Worm (Caenorhabditis elegans) whole organism, L1 larva: ENCODE measurements around the gene pitp-1.

Source experiments
- Y116A8C.19 ChIP-seq: sonication (generic microtip); optimal IDR thresholded peaks from 2 replicates; lab custom pipeline; 2016; ENCODE audit warnings: missing compliant biosample characterization, missing genetic modification characterization, borderline replicate concordance
- aha-1 ChIP-seq: fragments of 150-350 bp; optimal IDR thresholded peaks from 2 replicates; lab custom pipeline; 2014; ENCODE audit warnings: missing biosample characterization, missing genetic modification characterization
- alr-1 ChIP-seq: fragments of 200-800 bp; sonication (Bioruptor generic); optimal IDR thresholded peaks from 2 replicates; lab custom pipeline; 2018; ENCODE audit warnings: borderline replicate concordance, mild to moderate bottlenecking, missing genetic modification characterization, missing compliant biosample characterization
- ama-1 ChIP-seq: fragments of 150-350 bp; optimal IDR thresholded peaks from 2 replicates; lab custom pipeline; 2014
- ceh-88 ChIP-seq: fragments of 200-800 bp; sonication (Bioruptor generic); IDR thresholded peaks from 2 replicates; pipeline ENCODE4 v1.3.6; 2022; ENCODE audit warnings: missing genetic modification characterization, missing compliant biosample characterization
- ceh-90 ChIP-seq: sonication (generic microtip); optimal IDR thresholded peaks from 2 replicates; lab custom pipeline; 2016; ENCODE audit warnings: missing genetic modification characterization, missing compliant biosample characterization
- dpl-1 ChIP-seq, 3 experiments: fragments of 150-350 bp in 2 of 3; sonication (generic microtip) in 1 of 3; optimal IDR thresholded peaks; 2 replicates each; lab custom pipeline; 2014 to 2017; ENCODE audit warnings: missing biosample characterization in 3 of 3, missing genetic modification characterization in 3 of 3, missing genetic modification reagents in 3 of 3
- dsc-1 ChIP-seq: sonication (generic microtip); optimal IDR thresholded peaks from 2 replicates; lab custom pipeline; 2016; ENCODE audit warnings: mild to moderate bottlenecking, missing genetic modification characterization, missing compliant biosample characterization
- efl-1 ChIP-seq, 4 experiments: fragments of 150-350 bp; optimal IDR thresholded peaks in 3 of 4; peaks in 1 of 4; 1 replicate in 1 of 4; 2 replicates in 3 of 4; lab custom pipeline; 2014; ENCODE audit warnings: missing biosample characterization in 2 of 4, missing genetic modification characterization in 2 of 4, missing genetic modification reagents in 2 of 4
- efl-3 ChIP-seq: fragments of 200-800 bp; sonication (Bioruptor generic); optimal IDR thresholded peaks from 2 replicates; lab custom pipeline; 2018; ENCODE audit warnings: mild to moderate bottlenecking, missing genetic modification characterization, missing compliant biosample characterization
- elt-2 ChIP-seq: sonication (generic microtip); optimal IDR thresholded peaks from 2 replicates; lab custom pipeline; 2016; ENCODE audit warnings: missing genetic modification characterization, mild to moderate bottlenecking, inconsistent platforms, missing compliant biosample characterization, missing genetic modification reagents
- elt-3 ChIP-seq, 6 experiments: fragments of 150-350 bp in 1 of 6; sonication (generic microtip); optimal IDR thresholded peaks; 2 replicates each; lab custom pipeline; 2017 to 2018; ENCODE audit warnings: missing biosample characterization in 6 of 6, missing genetic modification characterization in 6 of 6, inconsistent platforms in 1 of 6
- ets-5 ChIP-seq: fragments of 200-800 bp; sonication (Bioruptor generic); IDR thresholded peaks from 2 replicates; pipeline ENCODE4 v1.3.6; 2022; ENCODE audit warnings: missing genetic modification characterization, missing compliant biosample characterization
- hlh-17 ChIP-seq: fragments of 200-800 bp; sonication (Bioruptor generic); optimal IDR thresholded peaks from 2 replicates; lab custom pipeline; 2018; ENCODE audit warnings: missing genetic modification characterization, mild to moderate bottlenecking, missing compliant biosample characterization, moderate library complexity, borderline replicate concordance
- hlh-4 ChIP-seq: sonication (generic microtip); optimal IDR thresholded peaks from 2 replicates; lab custom pipeline; 2016; ENCODE audit warnings: mild to moderate bottlenecking, missing genetic modification characterization, missing compliant biosample characterization
- irx-1 ChIP-seq: sonication (generic microtip); optimal IDR thresholded peaks from 2 replicates; lab custom pipeline; 2016; ENCODE audit warnings: missing genetic modification characterization, missing compliant biosample characterization
- isw-1 ChIP-seq: fragments of 200-800 bp; sonication (Bioruptor generic); IDR thresholded peaks from 2 replicates; pipeline ENCODE4 v1.3.6; 2022; ENCODE audit warnings: missing genetic modification characterization, missing compliant biosample characterization
- jun-1 ChIP-seq: fragments of 150-350 bp; optimal IDR thresholded peaks from 2 replicates; lab custom pipeline; 2014; ENCODE audit warnings: missing biosample characterization, missing genetic modification reagents, missing genetic modification characterization
- lin-14 ChIP-seq: fragments of 200-800 bp; sonication (Bioruptor generic); optimal IDR thresholded peaks from 2 replicates; lab custom pipeline; 2018; ENCODE audit warnings: mild to moderate bottlenecking, missing genetic modification characterization, moderate library complexity, missing compliant biosample characterization
- lin-39 ChIP-seq: fragments of 150-350 bp; optimal IDR thresholded peaks from 2 replicates; lab custom pipeline; 2014; ENCODE audit warnings: missing biosample characterization, missing genetic modification reagents, missing genetic modification characterization
- mab-9 ChIP-seq: fragments of 200-800 bp; sonication (Bioruptor generic); IDR thresholded peaks from 2 replicates; pipeline ENCODE4 v1.3.6; 2022; ENCODE audit warnings: missing genetic modification reagents, missing genetic modification characterization, missing compliant biosample characterization
- mdl-1 ChIP-seq, 2 experiments: fragments of 150-350 bp; optimal IDR thresholded peaks; 2 replicates each; lab custom pipeline; 2014 to 2017; ENCODE audit warnings: missing biosample characterization in 2 of 2, missing genetic modification characterization in 2 of 2, inconsistent platforms in 1 of 2
- mef-2 ChIP-seq: fragments of 150-350 bp; optimal IDR thresholded peaks from 2 replicates; lab custom pipeline; 2014; ENCODE audit warnings: missing biosample characterization, missing genetic modification characterization
- mep-1 ChIP-seq: fragments of 150-350 bp; optimal IDR thresholded peaks from 2 replicates; lab custom pipeline; 2014; ENCODE audit warnings: missing biosample characterization, missing genetic modification characterization
- nhr-20 ChIP-seq: sonication (generic microtip); optimal IDR thresholded peaks from 2 replicates; lab custom pipeline; 2016; ENCODE audit warnings: mild to moderate bottlenecking, missing genetic modification characterization, missing compliant biosample characterization
- nhr-28 ChIP-seq: fragments of 150-350 bp; optimal IDR thresholded peaks from 2 replicates; lab custom pipeline; 2014; ENCODE audit warnings: missing biosample characterization, missing genetic modification characterization
- nhr-47 ChIP-seq: sonication (generic microtip); optimal IDR thresholded peaks from 2 replicates; lab custom pipeline; 2016; ENCODE audit warnings: mild to moderate bottlenecking, missing genetic modification characterization, moderate library complexity, missing compliant biosample characterization
- nhr-71 ChIP-seq: sonication (generic microtip); optimal IDR thresholded peaks from 2 replicates; lab custom pipeline; 2016; ENCODE audit warnings: mild to moderate bottlenecking, missing genetic modification characterization, moderate library complexity, missing compliant biosample characterization
- nhr-85 ChIP-seq: sonication (generic microtip); peaks from one replicate; lab custom pipeline; 2016; ENCODE audit warnings: missing genetic modification characterization, inconsistent platforms, missing compliant biosample characterization
- pax-3 ChIP-seq: fragments of 200-800 bp; sonication (Bioruptor generic); optimal IDR thresholded peaks from 2 replicates; lab custom pipeline; 2018; ENCODE audit warnings: mild to moderate bottlenecking, missing genetic modification characterization, moderate library complexity, missing compliant biosample characterization
- rnt-1 ChIP-seq: sonication (generic microtip); optimal IDR thresholded peaks from 2 replicates; lab custom pipeline; 2016; ENCODE audit warnings: mild to moderate bottlenecking, missing genetic modification characterization, moderate library complexity, missing compliant biosample characterization
- snu-23 ChIP-seq: sonication (generic microtip); optimal IDR thresholded peaks from 2 replicates; lab custom pipeline; 2016; ENCODE audit warnings: missing genetic modification characterization, missing compliant biosample characterization
- sptf-1 ChIP-seq: fragments of 150-350 bp; optimal IDR thresholded peaks from 2 replicates; lab custom pipeline; 2014; ENCODE audit warnings: missing biosample characterization, missing genetic modification characterization
- sup-37 ChIP-seq: fragments of 200-800 bp; sonication (Bioruptor generic); optimal IDR thresholded peaks from 2 replicates; lab custom pipeline; 2018; ENCODE audit warnings: mild to moderate bottlenecking, missing genetic modification characterization, missing compliant biosample characterization
- swsn-7 ChIP-seq: sonication (generic microtip); optimal IDR thresholded peaks from 2 replicates; lab custom pipeline; 2016; ENCODE audit warnings: missing genetic modification characterization, missing compliant biosample characterization
- unc-86 ChIP-seq: sonication (generic microtip); optimal IDR thresholded peaks from 2 replicates; lab custom pipeline; 2016; ENCODE audit warnings: missing genetic modification characterization, missing compliant biosample characterization
- unc-98 ChIP-seq: fragments of 200-800 bp; sonication (Bioruptor generic); IDR thresholded peaks from 2 replicates; pipeline ENCODE4 v1.3.6; 2022; ENCODE audit warnings: missing genetic modification characterization, missing compliant biosample characterization
- xbp-1 ChIP-seq: sonication (generic microtip); optimal IDR thresholded peaks from 2 replicates; lab custom pipeline; 2016; ENCODE audit warnings: missing genetic modification characterization, missing compliant biosample characterization

The pitp-1 gene

ce11 chrIII:3529744-3530208 is at the start of gene pitp-1:
pitp-1 (minus strand) TSS chrIII:3529794.
- peak; percentile 12 for TF ChIP-seq elt-2 (tag; lab: Kevin White, UChicago)
- TF ChIP-seq Y116A8C.19 (tag; lab: Kevin White, UChicago) = no peak
- TF ChIP-seq ceh-88 (GFP tag; lab: Robert Waterston, UW) = no peak
- peak; percentile 38 for TF ChIP-seq nhr-85 (tag; lab: Kevin White, UChicago)
- no peak for TF ChIP-seq efl-1 (optimal IDR thresholded peaks at IDR 0.05; lab: Kevin White, UChicago)
- peak in 1 of 2 experiments; percentile 65 for TF ChIP-seq efl-1 (GFP tag; optimal IDR thresholded peaks at IDR 0.05 in 1 of 2; lab: Kevin White, UChicago)
- TF ChIP-seq, all 84 proteins: peak for 3

ce11 chrIII:3573281-3573680 is 43.7 kb upstream of the pitp-1 start, which contains the start of gene nhr-6:
nhr-6 (plus strand) TSS chrIII:3573581.
- peak; percentile 42 for TF ChIP-seq pax-3 (tag; lab: Kevin White, UChicago)
- no peak for TF ChIP-seq elt-3 (tag; optimal IDR thresholded peaks at IDR 0.05; lab: Kevin White, UChicago)
- peak; percentile 40 for TF ChIP-seq hlh-4 (tag; lab: Kevin White, UChicago)
- no peak for TF ChIP-seq alr-1
- no peak for TF ChIP-seq Y116A8C.19 (tag; lab: Kevin White, UChicago)

ce11 chrIII:3571371-3571902 is 41.8 kb upstream of the pitp-1 start:
- TF ChIP-seq nhr-20 (tag; lab: Kevin White, UChicago) (peak; percentile 12), nhr-71 (tag; lab: Kevin White, UChicago) (peak; percentile 7), elt-2 (tag; lab: Kevin White, UChicago) (peak; percentile 79), xbp-1 (tag; lab: Kevin White, UChicago) (no peak), pax-3 (tag; lab: Kevin White, UChicago) (peak; percentile 79)
- TF ChIP-seq, all 84 proteins: peak for 4

ce11 chrIII:3569763-3570162 is 40.2 kb upstream of the pitp-1 start:
- no peak for TF ChIP-seq efl-3 (GFP tag; lab: Kevin White, UChicago)
- TF ChIP-seq unc-98 = no peak
- no peak for TF ChIP-seq mdl-1 (tag; optimal IDR thresholded peaks at IDR 0.05; lab: Kevin White, UChicago)
- TF ChIP-seq dsc-1 (tag; lab: Kevin White, UChicago) = peak; percentile 92
- TF ChIP-seq swsn-7 = no peak
- TF ChIP-seq pax-3 (tag; lab: Kevin White, UChicago) = peak; percentile 98
- no peak for TF ChIP-seq xbp-1 (tag; lab: Kevin White, UChicago)
- no peak for TF ChIP-seq sup-37 (GFP tag; lab: Kevin White, UChicago)
- no peak for TF ChIP-seq isw-1 (GFP tag; lab: Robert Waterston, UW)
- TF ChIP-seq mef-2 (tag; lab: Kevin White, UChicago) = no peak
- TF ChIP-seq rnt-1 (tag; lab: Kevin White, UChicago) = no peak
- no peak for TF ChIP-seq snu-23 (GFP tag; lab: Kevin White, UChicago)
- TF ChIP-seq mep-1 (tag; lab: Kevin White, UChicago) = no peak

ce11 chrIII:3566785-3567184 is 37.2 kb upstream of the pitp-1 start:
- no peak for TF ChIP-seq sptf-1 (tag; lab: Kevin White, UChicago)
- TF ChIP-seq swsn-7 = no peak
- TF ChIP-seq alr-1 = no peak
- peak; percentile 52 for TF ChIP-seq lin-14 (GFP tag; lab: Kevin White, UChicago)
- TF ChIP-seq nhr-85 (tag; lab: Kevin White, UChicago) = no peak
- TF ChIP-seq mab-9 (GFP tag; lab: Robert Waterston, UW) = 0 out of 2 replicates have a peak, but pooled peaks have one; percentile 30
- peak; percentile 1 to 7 for TF ChIP-seq efl-1 (optimal IDR thresholded peaks at IDR 0.05; lab: Kevin White, UChicago)
- no peak for TF ChIP-seq efl-1 (GFP tag; optimal IDR thresholded peaks at IDR 0.05 in 1 of 2; lab: Kevin White, UChicago)
- TF ChIP-seq nhr-28 (tag; lab: Kevin White, UChicago) = no peak

ce11 chrIII:3564762-3565359 is 35.3 kb upstream of the pitp-1 start:
- TF ChIP-seq ets-5 = no peak
- TF ChIP-seq mef-2 (tag; lab: Kevin White, UChicago) = no peak
- no peak for TF ChIP-seq jun-1 (tag; lab: Kevin White, UChicago)
- no peak for TF ChIP-seq aha-1
- TF ChIP-seq ceh-90 (tag; lab: Kevin White, UChicago) = no peak
- no peak for TF ChIP-seq dpl-1 (GFP tag; optimal IDR thresholded peaks at IDR 0.05; lab: Kevin White, UChicago)
- TF ChIP-seq nhr-71 (tag; lab: Kevin White, UChicago) = no peak
- no peak for TF ChIP-seq ama-1 (lab: Kevin White, UChicago)
- no peak for TF ChIP-seq isw-1 (GFP tag; lab: Robert Waterston, UW)
- TF ChIP-seq irx-1 = no peak
- TF ChIP-seq unc-86 = no peak
- no peak for TF ChIP-seq lin-39 (tag; lab: Kevin White, UChicago)
- TF ChIP-seq nhr-47 (tag; lab: Kevin White, UChicago) = peak; percentile 12
- TF ChIP-seq hlh-17 (GFP tag; lab: Kevin White, UChicago) = no peak
- TF ChIP-seq efl-1 (optimal IDR thresholded peaks at IDR 0.05; lab: Kevin White, UChicago) = no peak
- TF ChIP-seq efl-1 (GFP tag; optimal IDR thresholded peaks at IDR 0.05 in 1 of 2; lab: Kevin White, UChicago) = no peak
